Worm (Caenorhabditis elegans) whole organism, L2 larva: ENCODE measurements around the gene T13H5.1.

Experiments
- R02D3.7 ChIP-seq: fragments of 150-350 bp; optimal IDR thresholded peaks from 2 replicates; lab custom pipeline; 2014; ENCODE audit warnings: missing biosample characterization, missing genetic modification characterization
- ama-1 ChIP-seq: fragments of 150-350 bp; optimal IDR thresholded peaks from 2 replicates; lab custom pipeline; 2018; ENCODE audit warnings: inconsistent platforms
- lsy-2 ChIP-seq, 2 experiments: fragments of 150-350 bp in 1 of 2; sonication (generic microtip) in 1 of 2; optimal IDR thresholded peaks; 2 replicates each; lab custom pipeline; 2014 to 2017; ENCODE audit warnings: missing biosample characterization in 2 of 2, missing genetic modification characterization in 2 of 2
- nhr-237 ChIP-seq: fragments of 150-350 bp; optimal IDR thresholded peaks from 2 replicates; lab custom pipeline; 2014; ENCODE audit warnings: missing biosample characterization, missing genetic modification characterization
- unc-39 ChIP-seq: fragments of 150-350 bp; optimal IDR thresholded peaks from 2 replicates; lab custom pipeline; 2014; ENCODE audit warnings: missing biosample characterization, missing genetic modification characterization

DNA sequence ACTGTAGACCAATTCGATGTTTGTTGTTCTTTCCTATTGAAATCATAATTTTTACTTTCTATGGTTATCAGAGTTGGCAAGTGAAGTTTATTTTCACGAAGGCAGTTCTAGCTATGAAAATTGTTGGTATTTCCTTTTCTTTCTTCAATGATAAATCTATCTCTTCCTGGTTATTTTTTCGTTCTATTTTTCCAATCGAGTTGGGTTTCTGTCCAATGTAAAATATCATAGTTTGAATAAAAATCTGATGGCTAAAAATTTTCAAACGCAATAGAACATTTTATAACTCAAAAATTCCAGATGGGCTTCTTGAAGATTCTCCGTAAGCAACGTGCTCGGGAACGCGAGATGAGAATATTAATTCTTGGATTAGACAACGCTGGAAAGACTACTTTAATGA, 64.8 kb downstream of the T13H5.1 start, which contains the start of gene evl-20:
- TF ChIP-seq nhr-237 (tag; lab: Kevin White, UChicago) (no peak), unc-39 (tag; lab: Kevin White, UChicago) (no peak), lsy-2 (tag; optimal IDR thresholded peaks at IDR 0.05; lab: Kevin White, UChicago) (no peak), ama-1 (lab: Kevin White, UChicago) (no peak), R02D3.7 (no peak)
